Worm (Caenorhabditis elegans): ENCODE data around the gene ugt-44.
A peak's percentile ranks its signal among the peaks of the same experiment; 100 is the strongest.

- peak; percentile 11 for TF ChIP-seq snpc-4 (GFP tag; optimal IDR thresholded peaks at IDR 0.05)
- peak in 1 of 4 experiments; percentile 13 for TF ChIP-seq snpc-4 (tag; optimal IDR thresholded peaks at IDR 0.05)
- no peak for TF ChIP-seq F37B4.10 (GFP tag; IDR thresholded peaks at IDR 0.05)
- no peak for TF ChIP-seq attf-6 (GFP tag; IDR thresholded peaks at IDR 0.05)
- no peak for TF ChIP-seq rec-8 (tag; optimal IDR thresholded peaks at IDR 0.05)
- no peak for TF ChIP-seq fkh-3 (tag; optimal IDR thresholded peaks at IDR 0.05)
- no peak for TF ChIP-seq bed-2 (GFP tag; IDR thresholded peaks at IDR 0.05)
- TF ChIP-seq xnd-1 (tag; optimal IDR thresholded peaks at IDR 0.05) = no peak
- no peak for TF ChIP-seq ztf-26 (tag; optimal IDR thresholded peaks at IDR 0.05)
- no peak for TF ChIP-seq unc-62 (GFP tag; optimal IDR thresholded peaks at IDR 0.05)
- peak in 1 of 3 experiments; percentile 11 for TF ChIP-seq lin-35 (GFP tag; optimal IDR thresholded peaks at IDR 0.05)
- TF ChIP-seq mel-28 (tag; optimal IDR thresholded peaks at IDR 0.05; ENCODE audit: borderline replicate concordance) = no peak
Measured at ce11 chrIV:10499948-10500356, 30.4 kb downstream of the ugt-44 start.

Data from whole organism, young adult.